Fruit fly (Drosophila melanogaster) whole organism, embryonic: ENCODE measurements around the gene Col4a1.
A peak's percentile ranks its signal among the peaks of the same experiment; 100 is the strongest.

Experiments used
- B-H1 ChIP-seq: fragments of 200-800 bp; sonication (Bioruptor generic); IDR thresholded peaks from 3 replicates; pipeline ENCODE4 v1.3.6; 2022; ENCODE audit warnings: missing biosample characterization, missing genetic modification characterization
- BEAF-32 ChIP-seq: fragments of 200-800 bp; sonication (Bioruptor generic); optimal IDR thresholded peaks from 3 replicates; lab custom pipeline; 2017; ENCODE audit warnings: missing biosample characterization, missing genetic modification characterization, mild to moderate bottlenecking, moderate library complexity, missing genetic modification reagents
- CG10979 ChIP-seq: fragments of 200-800 bp; sonication (Bioruptor generic); optimal IDR thresholded peaks from 2 replicates; lab custom pipeline; 2018; ENCODE audit warnings: missing biosample characterization, mild to moderate bottlenecking, missing genetic modification characterization, moderate library complexity
- CG11093 ChIP-seq: fragments of 200-800 bp; sonication (Bioruptor generic); IDR thresholded peaks from 3 replicates; pipeline ENCODE4 v1.3.6; 2022; ENCODE audit warnings: missing biosample characterization, missing genetic modification characterization
- CG12104 ChIP-seq: fragments of 200-800 bp; sonication (Bioruptor generic); optimal IDR thresholded peaks from 3 replicates; lab custom pipeline; 2016; ENCODE audit warnings: missing biosample characterization, missing genetic modification characterization
- CG12219 ChIP-seq: fragments of 200-800 bp; sonication (Bioruptor generic); optimal IDR thresholded peaks from 3 replicates; lab custom pipeline; 2018; ENCODE audit warnings: missing biosample characterization, mild to moderate bottlenecking, missing genetic modification characterization
- CG12236 ChIP-seq: fragments of 200-800 bp; sonication (Bioruptor generic); optimal IDR thresholded peaks from 2 replicates; lab custom pipeline; 2016; ENCODE audit warnings: missing biosample characterization, missing genetic modification characterization
- CG12942 ChIP-seq: fragments of 200-800 bp; sonication (Bioruptor generic); optimal IDR thresholded peaks from 3 replicates; lab custom pipeline; 2016; ENCODE audit warnings: missing biosample characterization, missing genetic modification characterization
- CG15011 ChIP-seq: fragments of 200-800 bp; sonication (Bioruptor generic); optimal IDR thresholded peaks from 3 replicates; lab custom pipeline; 2018; ENCODE audit warnings: missing biosample characterization, mild to moderate bottlenecking, missing genetic modification characterization
- CG15696 ChIP-seq: fragments of 200-800 bp; sonication (Bioruptor generic); optimal IDR thresholded peaks from 2 replicates; lab custom pipeline; 2019; ENCODE audit warnings: missing biosample characterization, mild to moderate bottlenecking, missing genetic modification characterization, moderate library complexity
- CG17328 ChIP-seq: fragments of 200-800 bp; sonication (Bioruptor generic); IDR thresholded peaks from 2 replicates; pipeline ENCODE4 v1.3.6; 2022; ENCODE audit warnings: missing biosample characterization, missing genetic modification characterization
- CG17568 ChIP-seq: fragments of 200-800 bp; sonication (Bioruptor generic); optimal IDR thresholded peaks from 2 replicates; lab custom pipeline; 2018; ENCODE audit warnings: missing biosample characterization, mild to moderate bottlenecking, missing genetic modification characterization, moderate library complexity
- CG17612 ChIP-seq: fragments of 200-800 bp; sonication (Bioruptor generic); IDR thresholded peaks from 2 replicates; pipeline ENCODE4 v1.3.6; 2022; ENCODE audit warnings: missing biosample characterization, missing genetic modification characterization
- CG18262 ChIP-seq: fragments of 200-800 bp; optimal IDR thresholded peaks from 3 replicates; lab custom pipeline; 2019; ENCODE audit warnings: missing biosample characterization, mild to moderate bottlenecking, missing genetic modification characterization, moderate library complexity
- CG2199 ChIP-seq: fragments of 200-800 bp; sonication (Bioruptor generic); IDR thresholded peaks from 3 replicates; pipeline ENCODE4 v1.3.6; 2022; ENCODE audit warnings: missing biosample characterization, missing genetic modification characterization
- CG30431 ChIP-seq: fragments of 200-800 bp; sonication (Bioruptor generic); optimal IDR thresholded peaks from 2 replicates; lab custom pipeline; 2017; ENCODE audit warnings: missing biosample characterization, missing genetic modification characterization
- CG3847 ChIP-seq: fragments of 200-800 bp; sonication (Bioruptor generic); IDR thresholded peaks from 2 replicates; pipeline ENCODE4 v1.3.6; 2022; ENCODE audit warnings: missing biosample characterization, missing genetic modification characterization
- CG4424 ChIP-seq: fragments of 200-800 bp; sonication (Bioruptor generic); optimal IDR thresholded peaks from 3 replicates; lab custom pipeline; 2016; ENCODE audit warnings: missing biosample characterization, missing genetic modification characterization
- CG4707 ChIP-seq: fragments of 200-800 bp; sonication (Bioruptor generic); optimal IDR thresholded peaks from 2 replicates; lab custom pipeline; 2018; ENCODE audit warnings: missing biosample characterization, mild to moderate bottlenecking, missing genetic modification characterization, moderate library complexity
- CG5245 ChIP-seq: fragments of 200-800 bp; sonication (Bioruptor generic); optimal IDR thresholded peaks from 3 replicates; lab custom pipeline; 2016; ENCODE audit warnings: missing biosample characterization, missing genetic modification characterization
- CG5953 ChIP-seq: fragments of 200-800 bp; sonication (Bioruptor generic); IDR thresholded peaks from 2 replicates; pipeline ENCODE4 v1.3.6; 2022; ENCODE audit warnings: missing biosample characterization, missing genetic modification characterization
- CG6175 ChIP-seq: fragments of 200-800 bp; sonication (Bioruptor generic); IDR thresholded peaks from 3 replicates; pipeline ENCODE4 v1.3.6; 2022; ENCODE audit warnings: missing biosample characterization, missing genetic modification characterization
- CG7786 ChIP-seq: fragments of 200-800 bp; sonication (Bioruptor generic); optimal IDR thresholded peaks from 2 replicates; lab custom pipeline; 2016; ENCODE audit warnings: missing biosample characterization, missing genetic modification characterization
- CkIIα-i1 ChIP-seq: fragments of 200-800 bp; sonication (Bioruptor generic); IDR thresholded peaks from 2 replicates; pipeline ENCODE4 v1.3.6; 2022; ENCODE audit warnings: missing biosample characterization, missing genetic modification characterization
- CoRest ChIP-seq: fragments of 200-800 bp; sonication (Bioruptor generic); optimal IDR thresholded peaks from 3 replicates; lab custom pipeline; 2018; ENCODE audit warnings: missing biosample characterization, mild to moderate bottlenecking, missing genetic modification characterization, moderate library complexity
- CrebB ChIP-seq: fragments of 200-800 bp; sonication (Bioruptor generic); optimal IDR thresholded peaks from 3 replicates; lab custom pipeline; 2018; ENCODE audit warnings: missing biosample characterization, mild to moderate bottlenecking, missing genetic modification characterization
- E2f2 ChIP-seq: fragments of 200-800 bp; sonication (Bioruptor generic); IDR thresholded peaks from 2 replicates; pipeline ENCODE4 v1.3.6; 2022; ENCODE audit warnings: missing biosample characterization, missing genetic modification characterization
- Hr3 ChIP-seq: fragments of 200-800 bp; sonication (Bioruptor generic); optimal IDR thresholded peaks from 3 replicates; lab custom pipeline; 2016; ENCODE audit warnings: missing biosample characterization, missing genetic modification characterization
- Hr39 ChIP-seq: fragments of >200 bp; optimal IDR thresholded peaks from 2 replicates; lab custom pipeline; 2017
- Jarid2 ChIP-seq: fragments of 200-800 bp; sonication (Bioruptor generic); optimal IDR thresholded peaks from 3 replicates; lab custom pipeline; 2017; ENCODE audit warnings: mild to moderate bottlenecking, missing biosample characterization, missing genetic modification reagents, missing genetic modification characterization
- Mad ChIP-seq: fragments of 200-800 bp; sonication (Bioruptor generic); optimal IDR thresholded peaks from 2 replicates; lab custom pipeline; 2016; ENCODE audit warnings: missing biosample characterization, missing genetic modification characterization
- Mes4 ChIP-seq: fragments of 200-800 bp; sonication (Bioruptor generic); optimal IDR thresholded peaks from 2 replicates; lab custom pipeline; 2016; ENCODE audit warnings: missing biosample characterization, missing genetic modification characterization
- Pdp1 ChIP-seq, 2 experiments: fragments of 200-800 bp; sonication (Bioruptor generic); optimal IDR thresholded peaks; 3 replicates each; lab custom pipeline; 2016; ENCODE audit warnings: missing biosample characterization in 2 of 2, missing genetic modification characterization in 2 of 2, mild to moderate bottlenecking in 1 of 2, moderate library complexity in 1 of 2
- Ravus ChIP-seq: fragments of 200-800 bp; sonication (Bioruptor generic); IDR thresholded peaks from 2 replicates; pipeline ENCODE4 v1.3.6; 2022; ENCODE audit warnings: missing biosample characterization, missing genetic modification characterization
- ab ChIP-seq: fragments of 200-800 bp; sonication (Bioruptor generic); optimal IDR thresholded peaks from 2 replicates; lab custom pipeline; 2016; ENCODE audit warnings: missing biosample characterization, missing genetic modification characterization
- al ChIP-seq: fragments of 200-800 bp; sonication (Bioruptor generic); IDR thresholded peaks from 2 replicates; pipeline ENCODE4 v1.3.6; 2022; ENCODE audit warnings: missing biosample characterization, missing genetic modification characterization
- cad ChIP-seq: fragments of >200 bp; optimal IDR thresholded peaks from 2 replicates; lab custom pipeline; 2017; ENCODE audit warnings: missing biosample characterization, missing genetic modification characterization
- danr ChIP-seq: fragments of 200-800 bp; sonication (Bioruptor generic); IDR thresholded peaks from 2 replicates; pipeline ENCODE4 v1.3.6; 2022; ENCODE audit warnings: missing biosample characterization, missing genetic modification characterization
- dati ChIP-seq: fragments of 200-800 bp; sonication (Bioruptor generic); IDR thresholded peaks from 2 replicates; pipeline ENCODE4 v1.3.6; 2022; ENCODE audit warnings: missing biosample characterization, missing genetic modification characterization
- fru ChIP-seq: fragments of >200 bp; optimal IDR thresholded peaks from 2 replicates; lab custom pipeline; 2017
- gcm ChIP-seq: fragments of 200-800 bp; sonication (Bioruptor generic); optimal IDR thresholded peaks from 2 replicates; lab custom pipeline; 2019; ENCODE audit warnings: missing biosample characterization, mild to moderate bottlenecking, missing genetic modification characterization, moderate library complexity
- gcm2 ChIP-seq: fragments of 200-800 bp; sonication (Bioruptor generic); optimal IDR thresholded peaks from 2 replicates; lab custom pipeline; 2016; ENCODE audit warnings: missing biosample characterization, missing genetic modification characterization
- ind ChIP-seq: fragments of 200-800 bp; sonication (Bioruptor generic); optimal IDR thresholded peaks from 3 replicates; lab custom pipeline; 2016; ENCODE audit warnings: missing biosample characterization, missing genetic modification characterization
- onecut ChIP-seq: fragments of 200-800 bp; sonication (Bioruptor generic); IDR thresholded peaks from 2 replicates; pipeline ENCODE4 v1.3.6; 2022; ENCODE audit warnings: missing biosample characterization, missing genetic modification characterization
- pnt ChIP-seq: fragments of 200-800 bp; sonication (Bioruptor generic); optimal IDR thresholded peaks from 3 replicates; lab custom pipeline; 2016; ENCODE audit warnings: missing biosample characterization, missing genetic modification characterization
- repo ChIP-seq: fragments of 200-800 bp; sonication (Bioruptor generic); optimal IDR thresholded peaks from 2 replicates; lab custom pipeline; 2016; ENCODE audit warnings: missing biosample characterization, missing genetic modification characterization
- sima ChIP-seq: fragments of 200-800 bp; sonication (Bioruptor generic); optimal IDR thresholded peaks from 2 replicates; lab custom pipeline; 2016; ENCODE audit warnings: missing biosample characterization, missing genetic modification characterization
- unc-4 ChIP-seq: fragments of 200-800 bp; sonication (Bioruptor generic); IDR thresholded peaks from 2 replicates; pipeline ENCODE4 v1.3.6; 2022; ENCODE audit warnings: missing biosample characterization, missing genetic modification characterization; ENCODE audit not compliant: partially characterized antibody
- usp ChIP-seq: fragments of >200 bp; optimal IDR thresholded peaks from 2 replicates; lab custom pipeline; 2017; ENCODE audit warnings: missing biosample characterization, missing genetic modification characterization
- wek ChIP-seq: fragments of 200-800 bp; sonication (Bioruptor generic); optimal IDR thresholded peaks from 3 replicates; lab custom pipeline; 2018; ENCODE audit warnings: missing biosample characterization, mild to moderate bottlenecking, missing genetic modification characterization, moderate library complexity
- zf30C ChIP-seq: fragments of 200-800 bp; sonication (Bioruptor generic); optimal IDR thresholded peaks from 3 replicates; lab custom pipeline; 2018; ENCODE audit warnings: missing biosample characterization, mild to moderate bottlenecking, missing genetic modification characterization

The Col4a1 gene

dm6 chr2L:4999389-5000032, 29.9 kb upstream of the Col4a1 start (continued):
- TF ChIP-seq CoRest (tag; lab: Kevin White, UChicago) (peak; percentile 75), CG17568 (GFP tag; lab: Kevin White, UChicago) (peak; percentile 45), CG17328 (GFP tag; lab: Robert Waterston, UW) (peak; percentile 74), CG11093 (GFP tag; lab: Robert Waterston, UW) (peak; percentile 69), CG7786 (peak; percentile 58), wek (GFP tag; lab: Kevin White, UChicago) (no peak), CG12219 (GFP tag; lab: Kevin White, UChicago) (peak; percentile 58), CG5245 (GFP tag; lab: Kevin White, UChicago) (peak; percentile 51), CG15011 (GFP tag; lab: Kevin White, UChicago) (peak; percentile 38), CG12942 (GFP tag; lab: Kevin White, UChicago) (peak; percentile 40), B-H1 (GFP tag; lab: Robert Waterston, UW) (peak; percentile 69), Pdp1 (GFP tag; optimal IDR thresholded peaks at IDR 0.05; lab: Kevin White, UChicago) (peak; percentile 69 to 89), CG4707 (GFP tag; lab: Kevin White, UChicago) (peak; percentile 56), CG12236 (GFP tag; lab: Kevin White, UChicago) (no peak), CG10979 (tag; lab: Kevin White, UChicago) (peak; percentile 61), CG5953 (GFP tag; lab: Robert Waterston, UW) (0 out of 2 replicates have a peak, but pooled peaks have one; percentile 37), dati (GFP tag; lab: Robert Waterston, UW) (0 out of 2 replicates have a peak, but pooled peaks have one; percentile 49), Jarid2 (GFP tag; lab: Kevin White, UChicago) (no peak), CrebB (tag; lab: Kevin White, UChicago) (no peak), Mad (GFP tag; lab: Kevin White, UChicago) (peak; percentile 41), pnt (GFP tag; lab: Kevin White, UChicago) (peak; percentile 56), CG18262 (peak; percentile 65), repo (GFP tag; lab: Kevin White, UChicago) (peak; percentile 35), CG2199 (GFP tag; lab: Robert Waterston, UW) (no peak; the same call in 2 of the 3 replicates), Mes4 (GFP tag; lab: Kevin White, UChicago) (peak; percentile 56), CG15696 (tag; lab: Kevin White, UChicago) (peak; percentile 76), cad (no peak), danr (GFP tag; lab: Robert Waterston, UW) (0 out of 2 replicates have a peak, but pooled peaks have one; percentile 30), E2f2 (peak; percentile 19; the same call in 1 of the 2 replicates), CG6175 (GFP tag; lab: Robert Waterston, UW) (0 out of 3 replicates have a peak, but pooled peaks have one; percentile 48), CG3847 (GFP tag; lab: Robert Waterston, UW) (peak; percentile 57; the same call in 1 of the 2 replicates), Hr3 (peak; percentile 46), gcm (GFP tag; lab: Kevin White, UChicago) (no peak), CG12104 (peak; percentile 39), Ravus (no peak; the same call in 1 of the 2 replicates), CkIIα-i1 (GFP tag; lab: Robert Waterston, UW) (no peak), unc-4 (GFP tag; lab: Robert Waterston, UW) (no peak), CG17612 (peak; percentile 80), usp (GFP tag; lab: Kevin White, UChicago) (no peak), zf30C (GFP tag; lab: Kevin White, UChicago) (no peak), ind (GFP tag; lab: Kevin White, UChicago) (peak; percentile 83), gcm2 (GFP tag; lab: Kevin White, UChicago) (no peak), CG30431 (GFP tag; lab: Kevin White, UChicago) (peak; percentile 70), onecut (GFP tag; lab: Robert Waterston, UW) (peak; percentile 45), al (GFP tag; lab: Robert Waterston, UW) (peak; percentile 25; the same call in 1 of the 2 replicates), CG4424 (peak; percentile 61), ab (no peak), Hr39 (lab: Kevin White, UChicago) (no peak), fru (lab: Kevin White, UChicago) (no peak), sima (peak; percentile 40), BEAF-32 (GFP tag; lab: Kevin White, UChicago) (no peak)
